Worm (Caenorhabditis elegans) whole organism, L3 larva: ENCODE results near the gene F37A4.2.

ENCODE experiments used
- R02D3.7 ChIP-seq: fragments of 150-350 bp; optimal IDR thresholded peaks from 2 replicates; lab custom pipeline; 2014; ENCODE audit warnings: missing biosample characterization, missing genetic modification characterization
- fos-1 ChIP-seq: fragments of 150-350 bp; optimal IDR thresholded peaks from 2 replicates; lab custom pipeline; 2014; ENCODE audit warnings: missing biosample characterization, missing genetic modification characterization
- lsy-12 ChIP-seq: sonication (generic microtip); optimal IDR thresholded peaks from 2 replicates; lab custom pipeline; 2016; ENCODE audit warnings: mild to moderate bottlenecking, missing genetic modification characterization, missing compliant biosample characterization
- mdl-1 ChIP-seq: fragments of 150-350 bp; optimal IDR thresholded peaks from 2 replicates; lab custom pipeline; 2014; ENCODE audit warnings: missing biosample characterization, missing genetic modification characterization
- nhr-76 ChIP-seq: fragments of 150-350 bp; sonication (generic microtip); optimal IDR thresholded peaks from 5 replicates; lab custom pipeline; 2014; ENCODE audit warnings: missing biosample characterization, missing genetic modification characterization
- pqm-1 ChIP-seq: fragments of 150-350 bp; optimal IDR thresholded peaks from 2 replicates; lab custom pipeline; 2017; ENCODE audit warnings: missing biosample characterization, missing genetic modification characterization, inconsistent platforms
- unc-39 ChIP-seq: sonication (generic microtip); optimal IDR thresholded peaks from 4 replicates; lab custom pipeline; 2017; ENCODE audit warnings: missing biosample characterization, missing genetic modification characterization

DNA sequence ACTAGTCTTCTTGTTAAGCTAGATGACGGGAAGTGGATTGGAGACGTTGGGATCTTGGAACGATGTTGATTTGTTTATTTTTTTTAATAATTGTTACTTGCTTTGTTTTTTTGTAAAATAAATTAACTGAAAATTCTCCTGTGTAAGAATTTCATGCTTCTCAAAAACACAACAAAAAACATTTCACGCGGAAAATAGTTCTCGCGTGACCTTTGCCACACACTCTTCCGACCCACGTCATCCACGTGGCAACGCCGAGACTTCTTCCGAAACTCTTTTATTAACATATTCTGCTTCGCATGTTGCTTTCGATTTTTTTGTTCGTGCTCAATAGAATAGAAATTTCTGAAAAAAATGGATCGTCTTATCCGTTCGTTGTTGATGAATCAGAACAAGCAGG is 10.7 kb upstream of the F37A4.2 start, which contains the start of gene F37A4.5:
- TF ChIP-seq lsy-12 (no peak), fos-1 (tag; lab: Kevin White, UChicago) (no peak), R02D3.7 (no peak), mdl-1 (tag; lab: Kevin White, UChicago) (no peak), unc-39 (tag; lab: Kevin White, UChicago) (no peak), nhr-76 (no peak), pqm-1 (tag; lab: Kevin White, UChicago) (no peak)
